Worm (Caenorhabditis elegans) whole organism, late embryonic: ENCODE measurements around the gene flp-18.

Experiments used
- C08G9.2 ChIP-seq: sonication (generic microtip); optimal IDR thresholded peaks from 2 replicates; lab custom pipeline; 2016; ENCODE audit warnings: mild to moderate bottlenecking, missing genetic modification characterization, moderate library complexity, missing compliant biosample characterization
- F13H6.1 ChIP-seq: sonication (generic microtip); optimal IDR thresholded peaks from 2 replicates; lab custom pipeline; 2016; ENCODE audit warnings: missing genetic modification characterization, missing compliant biosample characterization
- K02D7.2 ChIP-seq: sonication (generic microtip); optimal IDR thresholded peaks from 2 replicates; lab custom pipeline; 2017; ENCODE audit warnings: mild to moderate bottlenecking, missing genetic modification characterization, missing compliant biosample characterization
- K09A11.1 ChIP-seq: sonication (generic microtip); optimal IDR thresholded peaks from 2 replicates; lab custom pipeline; 2017; ENCODE audit warnings: antibody characterized with exemption, mild to moderate bottlenecking, missing genetic modification characterization, missing compliant biosample characterization; ENCODE audit not compliant: insufficient read depth
- T23F11.4 ChIP-seq: fragments of 200-800 bp; sonication (Bioruptor generic); optimal IDR thresholded peaks from 2 replicates; lab custom pipeline; 2018; ENCODE audit warnings: mild to moderate bottlenecking, missing genetic modification characterization, missing compliant biosample characterization
- ceh-14 ChIP-seq: sonication (generic microtip); optimal IDR thresholded peaks from 2 replicates; lab custom pipeline; 2016; ENCODE audit warnings: missing genotype, missing genetic modification characterization, missing compliant biosample characterization
- ceh-18 ChIP-seq: sonication (generic microtip); optimal IDR thresholded peaks from 2 replicates; lab custom pipeline; 2016; ENCODE audit warnings: missing genetic modification characterization, missing compliant biosample characterization
- ceh-19 ChIP-seq: fragments of 200-800 bp; sonication (Bioruptor generic); optimal IDR thresholded peaks from 2 replicates; lab custom pipeline; 2018; ENCODE audit warnings: mild to moderate bottlenecking, missing genetic modification characterization, missing compliant biosample characterization
- ceh-22 ChIP-seq: sonication (generic microtip); optimal IDR thresholded peaks from 2 replicates; lab custom pipeline; 2017; ENCODE audit warnings: missing biosample characterization, missing genetic modification characterization
- ceh-45 ChIP-seq: fragments of 200-800 bp; sonication (Bioruptor generic); IDR thresholded peaks from 2 replicates; pipeline ENCODE4 v1.3.6; 2022; ENCODE audit warnings: missing genetic modification reagents, missing genetic modification characterization, missing compliant biosample characterization
- ceh-6 ChIP-seq: fragments of 200-800 bp; sonication (Bioruptor generic); optimal IDR thresholded peaks from 2 replicates; lab custom pipeline; 2018; ENCODE audit warnings: mild to moderate bottlenecking, missing genetic modification characterization, missing compliant biosample characterization
- dmd-4 ChIP-seq: sonication (generic microtip); optimal IDR thresholded peaks from 2 replicates; lab custom pipeline; 2016; ENCODE audit warnings: borderline replicate concordance, missing genetic modification characterization, missing compliant biosample characterization
- elt-4 ChIP-seq: sonication (generic microtip); optimal IDR thresholded peaks from 2 replicates; lab custom pipeline; 2016; ENCODE audit warnings: missing genetic modification characterization, missing compliant biosample characterization
- eyg-1 ChIP-seq: sonication (generic microtip); optimal IDR thresholded peaks from 2 replicates; lab custom pipeline; 2016; ENCODE audit warnings: missing genotype, missing genetic modification characterization, missing compliant biosample characterization
- fkh-10 ChIP-seq: fragments of 150-350 bp; optimal IDR thresholded peaks from 2 replicates; lab custom pipeline; 2014; ENCODE audit warnings: missing biosample characterization, missing genetic modification reagents, missing genetic modification characterization
- gmeb-2 ChIP-seq: sonication (generic microtip); optimal IDR thresholded peaks from 2 replicates; lab custom pipeline; 2016; ENCODE audit warnings: missing genetic modification characterization, inconsistent platforms, missing compliant biosample characterization
- hlh-30 ChIP-seq: sonication (generic microtip); optimal IDR thresholded peaks from 2 replicates; lab custom pipeline; 2017; ENCODE audit warnings: antibody characterized with exemption, missing genetic modification characterization, missing compliant biosample characterization; ENCODE audit not compliant: insufficient read depth
- hlh-6 ChIP-seq: sonication (generic microtip); optimal IDR thresholded peaks from 2 replicates; lab custom pipeline; 2016; ENCODE audit warnings: missing genotype, missing genetic modification characterization, missing compliant biosample characterization
- hlh-8 ChIP-seq: sonication (generic microtip); optimal IDR thresholded peaks from 2 replicates; lab custom pipeline; 2016; ENCODE audit warnings: missing genotype, missing genetic modification characterization, missing compliant biosample characterization
- lim-6 ChIP-seq: sonication (generic microtip); optimal IDR thresholded peaks from 2 replicates; lab custom pipeline; 2016; ENCODE audit warnings: missing genetic modification characterization, missing compliant biosample characterization
- lin-11 ChIP-seq: fragments of 200-800 bp; sonication (Bioruptor generic); optimal IDR thresholded peaks from 2 replicates; lab custom pipeline; 2018; ENCODE audit warnings: mild to moderate bottlenecking, missing genetic modification characterization, missing compliant biosample characterization
- nfya-1 ChIP-seq: sonication (generic microtip); optimal IDR thresholded peaks from 2 replicates; lab custom pipeline; 2017; ENCODE audit warnings: missing genetic modification characterization, mild to moderate bottlenecking, missing compliant biosample characterization, antibody characterized with exemption, moderate library complexity
- nhr-232 ChIP-seq: sonication (generic microtip); optimal IDR thresholded peaks from 2 replicates; lab custom pipeline; 2016; ENCODE audit warnings: missing genetic modification characterization, missing compliant biosample characterization
- pax-1 ChIP-seq: fragments of 150-350 bp; optimal IDR thresholded peaks from 2 replicates; lab custom pipeline; 2014; ENCODE audit warnings: missing biosample characterization, missing genetic modification characterization
- pha-2 ChIP-seq: sonication (generic microtip); optimal IDR thresholded peaks from 2 replicates; lab custom pipeline; 2017; ENCODE audit warnings: mild to moderate bottlenecking, missing genetic modification characterization, missing compliant biosample characterization
- sdc-2 ChIP-seq: sonication (generic microtip); optimal IDR thresholded peaks from 2 replicates; lab custom pipeline; 2016; ENCODE audit warnings: missing genotype, missing genetic modification characterization, missing compliant biosample characterization
- sox-2 ChIP-seq: fragments of 200-800 bp; sonication (Bioruptor generic); IDR thresholded peaks from 2 replicates; pipeline ENCODE4 v1.3.6; 2022; ENCODE audit warnings: missing genetic modification reagents, missing genetic modification characterization, missing compliant biosample characterization
- sox-4 ChIP-seq: sonication (generic microtip); optimal IDR thresholded peaks from 2 replicates; lab custom pipeline; 2017; ENCODE audit warnings: mild to moderate bottlenecking, missing genetic modification characterization, inconsistent platforms, missing compliant biosample characterization
- tbx-7 ChIP-seq: sonication (generic microtip); optimal IDR thresholded peaks from 2 replicates; lab custom pipeline; 2016; ENCODE audit warnings: missing genotype, missing genetic modification characterization, missing compliant biosample characterization
- unc-3 ChIP-seq, 2 experiments: fragments of 200-800 bp in 1 of 2; sonication (Bioruptor generic) in 1 of 2; sonication (generic microtip) in 1 of 2; conservative IDR thresholded peaks in 1 of 2; optimal IDR thresholded peaks in 1 of 2; 2 replicates each; pipeline versions ENCODE4 v1.3.6 to Lab custom; 2016 to 2022; ENCODE audit warnings: missing compliant biosample characterization in 2 of 2, missing genetic modification characterization in 2 of 2, missing genetic modification reagents in 1 of 2
- unc-42 ChIP-seq: sonication (generic microtip); optimal IDR thresholded peaks from 2 replicates; lab custom pipeline; 2016; ENCODE audit warnings: missing genotype, missing genetic modification characterization, missing compliant biosample characterization
- unc-55 ChIP-seq: sonication (generic microtip); optimal IDR thresholded peaks from 2 replicates; lab custom pipeline; 2017; ENCODE audit warnings: missing biosample characterization, missing genetic modification reagents, missing genetic modification characterization

flp-18 gene

ce11 chrX:2976148-2976547 is 42.2 kb downstream of the flp-18 start, which contains the start of gene aakg-3:
Gene aakg-3, plus strand, starts transcription at chrX:2976448.
- TF ChIP-seq tbx-7 (tag; lab: Kevin White, UChicago) (no peak), sox-4 (tag; lab: Kevin White, UChicago) (no peak), elt-4 (tag; lab: Kevin White, UChicago) (no peak), hlh-6 (no peak), sdc-2 (tag; lab: Kevin White, UChicago) (no peak), C08G9.2 (tag; lab: Kevin White, UChicago) (no peak), K09A11.1 (no peak), nhr-232 (tag; lab: Kevin White, UChicago) (no peak), pha-2 (tag; lab: Kevin White, UChicago) (no peak), ceh-22 (tag; lab: Kevin White, UChicago) (no peak), F13H6.1 (tag; lab: Kevin White, UChicago) (no peak), ceh-6 (GFP tag; lab: Kevin White, UChicago) (no peak), lim-6 (tag; lab: Kevin White, UChicago) (no peak), fkh-10 (no peak), unc-3 (GFP tag; conservative IDR thresholded peaks at IDR 0.05; lab: Robert Waterston, UW) (no peak), unc-3 (tag; optimal IDR thresholded peaks at IDR 0.05; lab: Kevin White, UChicago) (no peak), T23F11.4 (GFP tag; lab: Kevin White, UChicago) (no peak), nfya-1 (tag; lab: Kevin White, UChicago) (no peak), hlh-8 (tag; lab: Kevin White, UChicago) (no peak), lin-11 (tag; lab: Kevin White, UChicago) (no peak)

ce11 chrX:2975421-2975820 is 42.9 kb downstream of the flp-18 start:
- TF ChIP-seq unc-55 (GFP tag; lab: Kevin White, UChicago), result peak; percentile 24
- TF ChIP-seq fkh-10, result no peak

- no peak for TF ChIP-seq pax-1 (tag; lab: Kevin White, UChicago)
- no peak for TF ChIP-seq K02D7.2 (tag; lab: Kevin White, UChicago)
- no peak for TF ChIP-seq ceh-45 (GFP tag; lab: Robert Waterston, UW)
- TF ChIP-seq gmeb-2, result no peak
- no peak for TF ChIP-seq dmd-4
- TF ChIP-seq C08G9.2 (tag; lab: Kevin White, UChicago), result no peak
- TF ChIP-seq eyg-1 (tag; lab: Kevin White, UChicago), result no peak
- TF ChIP-seq hlh-30 (tag; lab: Kevin White, UChicago), result peak; percentile 32
Observed at ce11 chrX:2972272-2973042, 45.9 kb downstream of the flp-18 start.

ce11 chrX:2971542-2971988 is 46.8 kb downstream of the flp-18 start:
- TF ChIP-seq lin-11 (tag; lab: Kevin White, UChicago), result no peak
- no peak for TF ChIP-seq ceh-14 (tag; lab: Kevin White, UChicago)
- no peak for TF ChIP-seq unc-42 (tag; lab: Kevin White, UChicago)
- peak; percentile 21 for TF ChIP-seq ceh-18 (tag; lab: Kevin White, UChicago)
- no peak for TF ChIP-seq K02D7.2 (tag; lab: Kevin White, UChicago)
- no peak for TF ChIP-seq gmeb-2
- TF ChIP-seq unc-55 (GFP tag; lab: Kevin White, UChicago), result peak; percentile 79
- TF ChIP-seq sox-2 (GFP tag; lab: Robert Waterston, UW), result no peak
- no peak for TF ChIP-seq ceh-19 (GFP tag; lab: Kevin White, UChicago)
- TF ChIP-seq hlh-30 (tag; lab: Kevin White, UChicago), result peak; percentile 71
- TF ChIP-seq, all 69 proteins: peak for 3
